Fruit fly (Drosophila melanogaster) Kc167 (cell line): Measurements from ENCODE around the gene unk.

Experiments used
- Myc ChIP-seq: fragments of >200 bp; optimal IDR thresholded peaks from 2 replicates; lab custom pipeline; 2017; ENCODE audit warnings: missing external identifiers
- Sin3A ChIP-seq: fragments of >200 bp; optimal IDR thresholded peaks from 2 replicates; lab custom pipeline; 2018; ENCODE audit warnings: missing external identifiers
- h ChIP-seq: fragments of >200 bp; optimal IDR thresholded peaks from 3 replicates; lab custom pipeline; 2018; ENCODE audit warnings: missing external identifiers
- insv ChIP-seq: fragments of >200 bp; optimal IDR thresholded peaks from 3 replicates; lab custom pipeline; 2018; ENCODE audit warnings: missing external identifiers
- psq ChIP-seq: fragments of >200 bp; optimal IDR thresholded peaks from 2 replicates; lab custom pipeline; 2017; ENCODE audit warnings: missing external identifiers
- ttk ChIP-seq: sonication (Bioruptor generic); optimal IDR thresholded peaks from 2 replicates; lab custom pipeline; 2017; ENCODE audit warnings: missing external identifiers

Gene unk

dm6 chr3R:23130884-23131283, 26.8 kb downstream of the unk start:
- TF ChIP-seq Sin3A (lab: Kevin White, UChicago) (no peak), insv (no peak), psq (lab: Kevin White, UChicago) (no peak), ttk (lab: Kevin White, UChicago) (no peak), h (lab: Kevin White, UChicago) (no peak), Myc (lab: Kevin White, UChicago) (no peak)

dm6 chr3R:23130181-23130580, 27.5 kb downstream of the unk start:
- TF ChIP-seq Sin3A (lab: Kevin White, UChicago) (no peak), h (lab: Kevin White, UChicago) (no peak), insv (no peak), ttk (lab: Kevin White, UChicago) (no peak), psq (lab: Kevin White, UChicago) (no peak), Myc (lab: Kevin White, UChicago) (no peak)

dm6 chr3R:23129617-23130016, 28.0 kb downstream of the unk start:
- no peak for TF ChIP-seq Sin3A (lab: Kevin White, UChicago)
- TF ChIP-seq h (lab: Kevin White, UChicago) = no peak
- no peak for TF ChIP-seq insv
- no peak for TF ChIP-seq psq (lab: Kevin White, UChicago)
- no peak for TF ChIP-seq ttk (lab: Kevin White, UChicago)
- no peak for TF ChIP-seq Myc (lab: Kevin White, UChicago)

- TF ChIP-seq h (lab: Kevin White, UChicago) (no peak), Sin3A (lab: Kevin White, UChicago) (no peak), insv (no peak), psq (lab: Kevin White, UChicago) (no peak), Myc (lab: Kevin White, UChicago) (no peak), ttk (lab: Kevin White, UChicago) (no peak)
Measured at dm6 chr3R:23127796-23128195, 29.9 kb downstream of the unk start, which contains the start of gene CG31457. TSS of gene CG31457 (minus strand) at chr3R:23127981.

- no peak for TF ChIP-seq psq (lab: Kevin White, UChicago)
- no peak for TF ChIP-seq Sin3A (lab: Kevin White, UChicago)
- TF ChIP-seq h (lab: Kevin White, UChicago) = no peak
- TF ChIP-seq insv = no peak
- no peak for TF ChIP-seq ttk (lab: Kevin White, UChicago)
- TF ChIP-seq Myc (lab: Kevin White, UChicago) = no peak
Measured at dm6 chr3R:23126241-23127022, 31.2 kb downstream of the unk start, which contains the start of gene CG31365. TSS of gene CG31365 (minus strand) at chr3R:23126422.

dm6 chr3R:23120933-23121332, 36.7 kb downstream of the unk start:
- TF ChIP-seq ttk (lab: Kevin White, UChicago) = no peak
- no peak for TF ChIP-seq h (lab: Kevin White, UChicago)
- no peak for TF ChIP-seq insv
- no peak for TF ChIP-seq psq (lab: Kevin White, UChicago)
- TF ChIP-seq Sin3A (lab: Kevin White, UChicago) = no peak
- TF ChIP-seq Myc (lab: Kevin White, UChicago) = no peak

- TF ChIP-seq psq (lab: Kevin White, UChicago) (no peak), insv (no peak), Sin3A (lab: Kevin White, UChicago) (no peak), ttk (lab: Kevin White, UChicago) (no peak), Myc (lab: Kevin White, UChicago) (no peak), h (lab: Kevin White, UChicago) (no peak)
Measured at dm6 chr3R:23119873-23120272, 37.8 kb downstream of the unk start.

- no peak for TF ChIP-seq ttk (lab: Kevin White, UChicago)
- no peak for TF ChIP-seq Myc (lab: Kevin White, UChicago)
- TF ChIP-seq insv = no peak
- TF ChIP-seq psq (lab: Kevin White, UChicago) = no peak
- no peak for TF ChIP-seq h (lab: Kevin White, UChicago)
- no peak for TF ChIP-seq Sin3A (lab: Kevin White, UChicago)
Measured at dm6 chr3R:23117683-23118470, 39.8 kb downstream of the unk start, which contains the start of the genes Rassf and CenB1A. TSS of gene Rassf (minus strand) at chr3R:23117931. TSS of gene CenB1A (plus strand) at chr3R:23118400.

dm6 chr3R:23112680-23113362, 44.8 kb downstream of the unk start, which contains the start of gene Cow:
TSS of gene Cow (minus strand) at chr3R:23112730.
- TF ChIP-seq ttk (lab: Kevin White, UChicago) (no peak), insv (no peak), psq (lab: Kevin White, UChicago) (no peak), h (lab: Kevin White, UChicago) (no peak), Sin3A (lab: Kevin White, UChicago) (no peak), Myc (lab: Kevin White, UChicago) (no peak)

- no peak for TF ChIP-seq ttk (lab: Kevin White, UChicago)
- no peak for TF ChIP-seq Myc (lab: Kevin White, UChicago)
- TF ChIP-seq h (lab: Kevin White, UChicago) = no peak
- no peak for TF ChIP-seq insv
- TF ChIP-seq Sin3A (lab: Kevin White, UChicago) = no peak
- no peak for TF ChIP-seq psq (lab: Kevin White, UChicago)
Measured at dm6 chr3R:23110724-23111123, 46.9 kb downstream of the unk start.
